Worm (Caenorhabditis elegans) whole organism, L3 larva: ENCODE data around the gene C11E4.8.

Experiments used
- ceh-82 ChIP-seq: fragments of 150-350 bp; optimal IDR thresholded peaks from 2 replicates; lab custom pipeline; 2014; ENCODE audit warnings: missing biosample characterization, missing genetic modification characterization
- fkh-10 ChIP-seq: sonication (generic microtip); optimal IDR thresholded peaks from 2 replicates; lab custom pipeline; 2017; ENCODE audit warnings: missing biosample characterization, missing genetic modification reagents, missing genetic modification characterization
- lin-15B ChIP-seq: fragments of 150-350 bp; optimal IDR thresholded peaks from 2 replicates; lab custom pipeline; 2014; ENCODE audit warnings: missing biosample characterization, missing genetic modification characterization
- lin-39 ChIP-seq: fragments of 150-350 bp; optimal IDR thresholded peaks from 2 replicates; lab custom pipeline; 2018; ENCODE audit warnings: missing biosample characterization, missing genetic modification reagents, missing genetic modification characterization
- nhr-11 ChIP-seq: fragments of 150-350 bp; optimal IDR thresholded peaks from 2 replicates; lab custom pipeline; 2014; ENCODE audit warnings: missing biosample characterization, missing genetic modification characterization
- nhr-25 ChIP-seq: sonication (generic microtip); optimal IDR thresholded peaks from 2 replicates; lab custom pipeline; 2017; ENCODE audit warnings: missing biosample characterization, missing genetic modification characterization
- unc-62 ChIP-seq: fragments of 150-350 bp; sonication (generic microtip); optimal IDR thresholded peaks from 4 replicates; lab custom pipeline; 2014; ENCODE audit warnings: missing biosample characterization, missing genetic modification reagents, missing genetic modification characterization

ce11 chrX:9589123-9589522, 31.1 kb upstream of the C11E4.8 start, which contains the start of gene del-8:
- TF ChIP-seq unc-62 (GFP tag; lab: Kevin White, UChicago) (no peak), nhr-25 (tag; lab: Kevin White, UChicago) (no peak), lin-15B (tag; lab: Kevin White, UChicago) (no peak), ceh-82 (no peak), lin-39 (tag; lab: Kevin White, UChicago) (no peak), nhr-11 (no peak), fkh-10 (GFP tag; lab: Kevin White, UChicago) (no peak)
